Worm (Caenorhabditis elegans) whole organism, early embryonic: ENCODE results near the gene crn-3.

Experiments
- ama-1 ChIP-seq: fragments of 150-350 bp; optimal IDR thresholded peaks from 2 replicates; lab custom pipeline; 2014
- tbx-37 ChIP-seq: fragments of 200-800 bp; sonication (Bioruptor generic); conservative IDR thresholded peaks from 2 replicates; pipeline ENCODE4 v1.3.6; 2022; ENCODE audit warnings: missing genetic modification reagents, missing genetic modification characterization, missing compliant biosample characterization

DNA sequence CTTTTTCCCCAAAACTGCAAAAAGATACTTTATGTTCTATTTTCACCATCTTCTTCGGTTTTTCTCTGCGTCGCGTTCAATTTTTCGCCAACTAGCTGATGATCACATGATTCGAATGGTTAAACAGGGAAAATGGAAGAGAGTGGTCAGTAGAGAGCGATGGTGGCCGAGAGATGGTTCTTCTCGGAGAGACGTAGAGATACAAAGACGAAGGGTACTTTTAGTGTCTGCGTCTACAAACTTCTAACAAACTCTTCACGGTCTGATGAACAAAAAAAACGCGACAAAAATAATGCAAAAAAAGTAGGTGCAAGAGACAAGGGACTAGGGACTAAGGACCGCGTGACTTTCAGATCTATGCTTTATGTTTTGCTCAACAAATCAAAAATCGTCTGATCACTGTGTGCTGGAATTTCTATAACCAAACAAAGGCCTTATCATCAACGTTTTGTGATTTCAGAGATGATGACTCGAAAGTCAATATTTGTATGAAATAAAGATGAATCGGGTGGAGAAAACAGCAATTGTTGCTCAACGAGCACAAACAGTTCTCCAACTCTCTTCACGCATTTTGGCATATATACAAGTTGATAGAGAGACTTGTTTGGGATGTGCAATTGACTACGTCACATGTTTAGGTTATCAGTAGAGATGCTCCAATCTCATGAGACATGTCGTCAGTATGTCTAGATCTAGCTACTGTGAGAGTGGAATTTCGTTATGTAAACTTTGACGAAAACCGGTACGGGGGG is 35.7 kb upstream of the crn-3 start:
- TF ChIP-seq ama-1 (lab: Kevin White, UChicago) (no peak), tbx-37 (GFP tag; lab: Robert Waterston, UW) (no peak)
